Worm (Caenorhabditis elegans) whole organism, early embryonic: ENCODE results near the gene R10H1.1.

Source experiments
- ama-1 ChIP-seq: fragments of 150-350 bp; optimal IDR thresholded peaks from 2 replicates; lab custom pipeline; 2014
- ceh-13 ChIP-seq: fragments of 200-800 bp; sonication (Bioruptor generic); optimal IDR thresholded peaks from 2 replicates; lab custom pipeline; 2018; ENCODE audit warnings: mild to moderate bottlenecking, missing genetic modification characterization, missing compliant biosample characterization
- ceh-36 ChIP-seq: sonication (generic microtip); optimal IDR thresholded peaks from 2 replicates; lab custom pipeline; 2016; ENCODE audit warnings: missing genetic modification characterization, inconsistent platforms, missing compliant biosample characterization
- hmg-4 ChIP-seq: fragments of 200-800 bp; sonication (Bioruptor generic); optimal IDR thresholded peaks from 2 replicates; lab custom pipeline; 2018; ENCODE audit warnings: mild to moderate bottlenecking, missing genetic modification characterization, missing compliant biosample characterization
- tbx-11 ChIP-seq: fragments of 200-800 bp; sonication (Bioruptor generic); IDR thresholded peaks from 2 replicates; pipeline ENCODE4 v1.3.6; 2022; ENCODE audit warnings: missing genetic modification characterization, missing compliant biosample characterization

DNA sequence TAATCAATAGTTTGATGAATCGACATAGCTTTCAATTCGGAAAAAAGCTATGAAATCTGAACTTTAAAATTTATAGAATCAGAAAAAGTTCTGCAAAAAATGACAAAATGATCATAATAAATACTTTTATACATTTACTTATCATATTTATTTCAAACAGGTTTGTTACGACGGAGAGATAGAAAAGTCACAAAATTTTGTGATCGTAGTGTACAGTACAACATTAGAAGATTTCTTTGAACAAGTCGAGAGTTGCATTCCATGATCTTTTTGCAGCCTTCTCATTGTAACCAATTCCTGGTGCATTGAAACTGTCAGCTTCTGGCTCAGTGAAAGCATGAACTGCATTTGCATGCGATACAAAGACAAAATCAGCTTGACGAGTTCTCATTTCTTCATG lies 38.1 kb upstream of the R10H1.1 start, which contains the start of gene D1022.3:
- TF ChIP-seq hmg-4 (GFP tag; lab: Kevin White, UChicago) (no peak), tbx-11 (no peak), ceh-13 (GFP tag; lab: Kevin White, UChicago) (no peak), ama-1 (no peak), ceh-36 (tag; lab: Kevin White, UChicago) (no peak)
